Worm (Caenorhabditis elegans) whole organism, L1 larva: ENCODE results near the gene nhr-90.

Source experiments
- C34B4.2 ChIP-seq: sonication (generic microtip); optimal IDR thresholded peaks from 2 replicates; lab custom pipeline; 2017; ENCODE audit warnings: mild to moderate bottlenecking, missing genetic modification characterization, missing compliant biosample characterization
- Y116A8C.19 ChIP-seq: sonication (generic microtip); optimal IDR thresholded peaks from 2 replicates; lab custom pipeline; 2016; ENCODE audit warnings: missing compliant biosample characterization, missing genetic modification characterization, borderline replicate concordance
- alr-1 ChIP-seq: fragments of 200-800 bp; sonication (Bioruptor generic); optimal IDR thresholded peaks from 2 replicates; lab custom pipeline; 2018; ENCODE audit warnings: borderline replicate concordance, mild to moderate bottlenecking, missing genetic modification characterization, missing compliant biosample characterization
- ceh-8 ChIP-seq: fragments of 200-800 bp; sonication (Bioruptor generic); optimal IDR thresholded peaks from 2 replicates; lab custom pipeline; 2018; ENCODE audit warnings: mild to moderate bottlenecking, missing genetic modification characterization, moderate library complexity, missing compliant biosample characterization
- ceh-82 ChIP-seq, 3 experiments: fragments of 150-350 bp in 1 of 3; sonication (generic microtip) in 2 of 3; optimal IDR thresholded peaks; 2 replicates each; lab custom pipeline; 2014 to 2017; ENCODE audit warnings: missing biosample characterization in 3 of 3, missing genetic modification characterization in 3 of 3
- dpl-1 ChIP-seq, 3 experiments: fragments of 150-350 bp in 2 of 3; sonication (generic microtip) in 1 of 3; optimal IDR thresholded peaks; 2 replicates each; lab custom pipeline; 2014 to 2017; ENCODE audit warnings: missing biosample characterization in 3 of 3, missing genetic modification characterization in 3 of 3, missing genetic modification reagents in 3 of 3
- efl-1 ChIP-seq, 4 experiments: fragments of 150-350 bp; optimal IDR thresholded peaks in 3 of 4; peaks in 1 of 4; 1 replicate in 1 of 4; 2 replicates in 3 of 4; lab custom pipeline; 2014; ENCODE audit warnings: missing biosample characterization in 2 of 4, missing genetic modification characterization in 2 of 4, missing genetic modification reagents in 2 of 4
- egl-27 ChIP-seq, 2 experiments: fragments of 150-350 bp in 1 of 2; sonication (generic microtip); optimal IDR thresholded peaks; 3 replicates each; lab custom pipeline; 2017 to 2018; ENCODE audit warnings: missing biosample characterization in 2 of 2, missing genetic modification characterization in 2 of 2, missing genetic modification reagents in 2 of 2
- ets-5 ChIP-seq: fragments of 200-800 bp; sonication (Bioruptor generic); IDR thresholded peaks from 2 replicates; pipeline ENCODE4 v1.3.6; 2022; ENCODE audit warnings: missing genetic modification characterization, missing compliant biosample characterization
- irx-1 ChIP-seq: sonication (generic microtip); optimal IDR thresholded peaks from 2 replicates; lab custom pipeline; 2016; ENCODE audit warnings: missing genetic modification characterization, missing compliant biosample characterization
- lin-13 ChIP-seq: fragments of 150-350 bp; optimal IDR thresholded peaks from 2 replicates; lab custom pipeline; 2014; ENCODE audit warnings: missing biosample characterization, missing genetic modification reagents, missing genetic modification characterization
- lin-15B ChIP-seq: fragments of 150-350 bp; sonication (generic microtip); optimal IDR thresholded peaks from 3 replicates; lab custom pipeline; 2014; ENCODE audit warnings: missing biosample characterization, missing genetic modification characterization
- lin-35 ChIP-seq, 2 experiments: fragments of 150-350 bp; optimal IDR thresholded peaks; 2 replicates each; lab custom pipeline; 2014; ENCODE audit warnings: missing biosample characterization in 2 of 2, missing genetic modification characterization in 2 of 2, missing genetic modification reagents in 2 of 2
- mef-2 ChIP-seq: fragments of 150-350 bp; optimal IDR thresholded peaks from 2 replicates; lab custom pipeline; 2014; ENCODE audit warnings: missing biosample characterization, missing genetic modification characterization
- nhr-11 ChIP-seq: fragments of 150-350 bp; optimal IDR thresholded peaks from 2 replicates; lab custom pipeline; 2014; ENCODE audit warnings: missing biosample characterization, missing genetic modification characterization
- nhr-12 ChIP-seq: sonication (generic microtip); optimal IDR thresholded peaks from 2 replicates; lab custom pipeline; 2017; ENCODE audit warnings: missing biosample characterization, missing genetic modification characterization
- nhr-19 ChIP-seq: fragments of 200-800 bp; sonication (Bioruptor generic); conservative IDR thresholded peaks from 2 replicates; pipeline ENCODE4 v1.3.6; 2022; ENCODE audit warnings: missing genetic modification characterization, missing compliant biosample characterization
- nhr-20 ChIP-seq: sonication (generic microtip); optimal IDR thresholded peaks from 2 replicates; lab custom pipeline; 2016; ENCODE audit warnings: mild to moderate bottlenecking, missing genetic modification characterization, missing compliant biosample characterization
- nhr-237 ChIP-seq: fragments of 150-350 bp; optimal IDR thresholded peaks from 2 replicates; lab custom pipeline; 2014; ENCODE audit warnings: missing biosample characterization, missing genetic modification characterization
- nhr-47 ChIP-seq: sonication (generic microtip); optimal IDR thresholded peaks from 2 replicates; lab custom pipeline; 2016; ENCODE audit warnings: mild to moderate bottlenecking, missing genetic modification characterization, moderate library complexity, missing compliant biosample characterization
- nhr-90 ChIP-seq: sonication (generic microtip); optimal IDR thresholded peaks from 2 replicates; lab custom pipeline; 2016; ENCODE audit warnings: mild to moderate bottlenecking, missing genetic modification characterization, missing compliant biosample characterization; ENCODE audit not compliant: poor library complexity
- pag-3 ChIP-seq: sonication (generic microtip); optimal IDR thresholded peaks from 2 replicates; lab custom pipeline; 2017; ENCODE audit warnings: missing genetic modification characterization, mild to moderate bottlenecking, missing compliant biosample characterization, antibody characterized with exemption, borderline replicate concordance; ENCODE audit not compliant: insufficient read depth
- pax-3 ChIP-seq: fragments of 200-800 bp; sonication (Bioruptor generic); optimal IDR thresholded peaks from 2 replicates; lab custom pipeline; 2018; ENCODE audit warnings: mild to moderate bottlenecking, missing genetic modification characterization, moderate library complexity, missing compliant biosample characterization
- pqm-1 ChIP-seq: sonication (generic microtip); optimal IDR thresholded peaks from 3 replicates; lab custom pipeline; 2017; ENCODE audit warnings: missing biosample characterization, missing genetic modification characterization
- snpc-4 ChIP-seq: fragments of 150-350 bp; optimal IDR thresholded peaks from 2 replicates; lab custom pipeline; 2014; ENCODE audit warnings: missing biosample characterization, missing genetic modification characterization
- snu-23 ChIP-seq: sonication (generic microtip); optimal IDR thresholded peaks from 2 replicates; lab custom pipeline; 2016; ENCODE audit warnings: missing genetic modification characterization, missing compliant biosample characterization
- sox-4 ChIP-seq: sonication (generic microtip); optimal IDR thresholded peaks from 2 replicates; lab custom pipeline; 2016; ENCODE audit warnings: missing genetic modification characterization, missing compliant biosample characterization
- sup-37 ChIP-seq: fragments of 200-800 bp; sonication (Bioruptor generic); optimal IDR thresholded peaks from 2 replicates; lab custom pipeline; 2018; ENCODE audit warnings: mild to moderate bottlenecking, missing genetic modification characterization, missing compliant biosample characterization
- unc-130 ChIP-seq: fragments of 150-350 bp; optimal IDR thresholded peaks from 2 replicates; lab custom pipeline; 2017; ENCODE audit warnings: missing biosample characterization, missing genetic modification characterization, inconsistent platforms
- unc-98 ChIP-seq: fragments of 200-800 bp; sonication (Bioruptor generic); IDR thresholded peaks from 2 replicates; pipeline ENCODE4 v1.3.6; 2022; ENCODE audit warnings: missing genetic modification characterization, missing compliant biosample characterization
- ztf-4 ChIP-seq: fragments of 150-350 bp; optimal IDR thresholded peaks from 2 replicates; lab custom pipeline; 2014; ENCODE audit warnings: missing biosample characterization, missing genetic modification characterization

nhr-90 gene

ce11 chrV:626321-626720 lies 16.0 kb downstream of the nhr-90 start, which contains the start of gene F48G7.7:
F48G7.7 (minus strand) TSS chrV:626421.
- TF ChIP-seq dpl-1 (GFP tag; optimal IDR thresholded peaks at IDR 0.05; lab: Kevin White, UChicago) (no peak), lin-13 (no peak)

- no peak for TF ChIP-seq Y116A8C.19 (tag; lab: Kevin White, UChicago)
- no peak for TF ChIP-seq lin-15B (tag; lab: Kevin White, UChicago)
- no peak for TF ChIP-seq irx-1 (tag; lab: Kevin White, UChicago)
- TF ChIP-seq nhr-11 (tag; lab: Kevin White, UChicago), result no peak
- no peak for TF ChIP-seq ceh-82 (tag; optimal IDR thresholded peaks at IDR 0.05; lab: Kevin White, UChicago)
- TF ChIP-seq nhr-90 (tag; lab: Kevin White, UChicago), result no peak
- no peak for TF ChIP-seq nhr-19 (GFP tag; lab: Robert Waterston, UW)
- TF ChIP-seq unc-130 (tag; lab: Kevin White, UChicago), result no peak
- TF ChIP-seq egl-27 (tag; optimal IDR thresholded peaks at IDR 0.05; lab: Kevin White, UChicago), result no peak
- TF ChIP-seq mef-2, result no peak
- no peak for TF ChIP-seq lin-35 (GFP tag; optimal IDR thresholded peaks at IDR 0.05; lab: Kevin White, UChicago)
- no peak for TF ChIP-seq alr-1
- TF ChIP-seq sup-37 (GFP tag; lab: Kevin White, UChicago), result no peak
- no peak for TF ChIP-seq sox-4 (tag; lab: Kevin White, UChicago)
- TF ChIP-seq efl-1 (optimal IDR thresholded peaks at IDR 0.05; lab: Kevin White, UChicago), result no peak
- no peak for TF ChIP-seq efl-1 (GFP tag; optimal IDR thresholded peaks at IDR 0.05 in 1 of 2; lab: Kevin White, UChicago)
- TF ChIP-seq nhr-237 (tag; lab: Kevin White, UChicago), result no peak
- TF ChIP-seq, all 84 proteins: peak for 0
These were observed 17.3 kb downstream of the nhr-90 start, which contains the start of gene F48G7.8 for ce11 chrV:627585-627984. F48G7.8 (minus strand) TSS chrV:627685.

DNA sequence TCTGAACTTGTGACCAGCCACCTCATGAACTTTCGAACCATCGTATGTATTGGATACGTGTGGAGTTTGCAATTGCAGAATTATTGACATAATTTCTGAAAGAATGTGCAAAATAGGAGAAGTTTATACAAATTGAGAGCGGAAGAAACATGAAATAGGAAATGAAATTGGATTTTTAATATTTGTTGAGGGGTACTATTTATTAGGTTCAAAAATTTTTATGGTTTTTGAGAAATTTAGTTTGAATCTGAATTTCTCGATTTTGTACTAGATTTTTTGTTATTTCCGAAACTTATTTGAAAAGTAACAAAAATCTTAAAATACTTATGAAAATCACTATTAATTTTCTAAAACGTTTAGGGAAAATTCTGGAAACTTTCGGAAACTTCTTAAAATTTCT lies 18.2 kb downstream of the nhr-90 start, which contains the start of gene F48G7.9:
TSS of gene F48G7.9 (minus strand) at position 101 of the 400 bp plus-strand sequence.
- TF ChIP-seq lin-13 (no peak), nhr-19 (GFP tag; lab: Robert Waterston, UW) (no peak), snpc-4 (no peak), egl-27 (tag; optimal IDR thresholded peaks at IDR 0.05; lab: Kevin White, UChicago) (no peak), ceh-82 (tag; optimal IDR thresholded peaks at IDR 0.05; lab: Kevin White, UChicago) (no peak), unc-98 (GFP tag; lab: Robert Waterston, UW) (no peak), lin-35 (GFP tag; optimal IDR thresholded peaks at IDR 0.05; lab: Kevin White, UChicago) (no peak), ztf-4 (no peak), nhr-12 (no peak), alr-1 (no peak), pqm-1 (tag; lab: Kevin White, UChicago) (no peak), nhr-11 (tag; lab: Kevin White, UChicago) (no peak), Y116A8C.19 (tag; lab: Kevin White, UChicago) (no peak), ceh-8 (GFP tag; lab: Kevin White, UChicago) (no peak), pag-3 (tag; lab: Kevin White, UChicago) (no peak), ets-5 (GFP tag; lab: Robert Waterston, UW) (no peak)

ce11 chrV:631832-632231 lies 21.5 kb downstream of the nhr-90 start:
- TF ChIP-seq nhr-20 (peak; percentile 29), snpc-4 (no peak), nhr-237 (tag; lab: Kevin White, UChicago) (no peak), mef-2 (no peak), nhr-47 (tag; lab: Kevin White, UChicago) (no peak), lin-35 (GFP tag; optimal IDR thresholded peaks at IDR 0.05; lab: Kevin White, UChicago) (peak in 1 of 2 experiments; percentile 32), Y116A8C.19 (tag; lab: Kevin White, UChicago) (no peak), C34B4.2 (tag; lab: Kevin White, UChicago) (no peak), unc-130 (tag; lab: Kevin White, UChicago) (no peak), efl-1 (optimal IDR thresholded peaks at IDR 0.05; lab: Kevin White, UChicago) (peak; percentile 11 to 22), efl-1 (GFP tag; optimal IDR thresholded peaks at IDR 0.05 in 1 of 2; lab: Kevin White, UChicago) (peak in 1 of 2 experiments; percentile 62), pax-3 (tag; lab: Kevin White, UChicago) (no peak), ets-5 (GFP tag; lab: Robert Waterston, UW) (no peak), snu-23 (GFP tag; lab: Kevin White, UChicago) (peak; percentile 30), ztf-4 (no peak)
